Worm (Caenorhabditis elegans): ENCODE data around the gene maoc-1.

ce11 chrII:7233274-7233673, 37.2 kb downstream of the maoc-1 start:
- TF ChIP-seq lin-13 (tag; optimal IDR thresholded peaks at IDR 0.05) (no peak), snpc-4 (tag; optimal IDR thresholded peaks at IDR 0.05) (no peak), zip-8 (tag; optimal IDR thresholded peaks at IDR 0.05) (no peak), lin-32 (GFP tag; optimal IDR thresholded peaks at IDR 0.05) (no peak), unc-62 (GFP tag; optimal IDR thresholded peaks at IDR 0.05) (no peak), pha-4 (tag; optimal IDR thresholded peaks at IDR 0.05) (no peak), sem-2 (GFP tag; optimal IDR thresholded peaks at IDR 0.05) (no peak), mab-5 (tag; optimal IDR thresholded peaks at IDR 0.05) (no peak), nhr-12 (tag; optimal IDR thresholded peaks at IDR 0.05) (no peak), M03D4.4 (tag; optimal IDR thresholded peaks at IDR 0.05) (no peak), sptf-1 (tag; optimal IDR thresholded peaks at IDR 0.05) (no peak)

All from whole organism, mixed stage, embryonic.